Worm (Caenorhabditis elegans): ENCODE results near the gene F23B12.4.

ce11 chrV:14476680-14477079 is 35.7 kb downstream of the F23B12.4 start, which contains the start of gene clec-54:
- TF ChIP-seq him-1 (tag; optimal IDR thresholded peaks at IDR 0.05) (no peak), dao-5 (tag; optimal IDR thresholded peaks at IDR 0.05) (no peak), W03F9.2 (tag; optimal IDR thresholded peaks at IDR 0.05) (no peak)
